Fruit fly (Drosophila melanogaster): ENCODE data around the gene Pfdn4.

Gene Pfdn4

DNA sequence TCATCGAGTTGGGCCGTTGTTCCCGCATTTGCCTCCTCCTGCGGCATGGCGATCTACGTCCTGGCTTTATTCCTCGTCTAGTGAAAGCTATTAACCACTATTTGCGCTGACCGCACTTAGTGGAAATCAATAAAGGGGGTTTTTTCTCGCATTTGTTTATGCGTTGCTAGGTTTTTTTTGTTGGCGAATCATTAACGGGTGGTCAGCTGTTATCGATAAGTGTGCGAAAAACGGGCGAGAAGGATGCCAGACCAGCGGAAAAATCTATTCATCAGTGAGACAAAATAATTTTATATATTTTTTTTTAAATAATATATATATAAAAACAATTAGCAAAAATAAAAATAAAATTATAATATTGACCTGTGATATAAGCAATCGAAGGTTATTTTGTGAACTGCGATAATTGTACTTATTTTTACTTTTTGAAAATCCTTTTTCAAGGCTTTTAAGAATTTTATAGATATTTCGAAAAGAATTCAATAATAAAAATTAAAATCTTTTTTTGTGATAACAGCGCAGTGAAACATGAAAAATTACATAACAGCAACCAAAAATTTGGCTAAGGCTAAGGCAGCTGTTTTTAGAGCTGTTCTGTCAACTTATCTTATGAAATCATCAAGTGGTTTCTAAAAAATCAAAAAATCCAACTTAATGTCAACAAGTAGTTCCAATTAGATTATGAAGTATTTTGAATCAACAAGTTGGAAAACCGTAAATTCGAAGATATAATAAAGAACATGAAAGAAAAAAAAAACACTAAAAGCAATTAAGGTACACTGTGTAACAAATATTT lies 8.4 kb downstream of the Pfdn4 start, which contains the start of gene Klp64D (continued):
- TF ChIP-seq org-1 (GFP tag; optimal IDR thresholded peaks at IDR 0.05), result no peak
- TF ChIP-seq tna (GFP tag; IDR thresholded peaks at IDR 0.05; ENCODE audit: partially characterized antibody), result no peak
- TF ChIP-seq CG10431 (GFP tag; optimal IDR thresholded peaks at IDR 0.05), result peak; percentile 2
- no peak for TF ChIP-seq nerfin-2 (GFP tag; IDR thresholded peaks at IDR 0.05; ENCODE audit: partially characterized antibody)
- peak; percentile 45 for TF ChIP-seq CG17829 (tag; optimal IDR thresholded peaks at IDR 0.05)
- TF ChIP-seq sd (tag; optimal IDR thresholded peaks at IDR 0.05), result no peak
- TF ChIP-seq hkb (optimal IDR thresholded peaks at IDR 0.05), result no peak
- TF ChIP-seq hkb (GFP tag; IDR thresholded peaks at IDR 0.05), result no peak
- TF ChIP-seq pfk (GFP tag; optimal IDR thresholded peaks at IDR 0.05), result no peak
- TF ChIP-seq dpn (GFP tag; optimal IDR thresholded peaks at IDR 0.05), result no peak
- TF ChIP-seq ab (GFP tag; optimal IDR thresholded peaks at IDR 0.05), result no peak
- TF ChIP-seq CG11696 (GFP tag; IDR thresholded peaks at IDR 0.05), result no peak
- no peak for TF ChIP-seq Vsx1 (GFP tag; optimal IDR thresholded peaks at IDR 0.05)
- TF ChIP-seq CG9215 (GFP tag; IDR thresholded peaks at IDR 0.05), result no peak
- peak; percentile 10; the same call in 1 of the 2 replicates for TF ChIP-seq Xrp1 (GFP tag; IDR thresholded peaks at IDR 0.05)
- TF ChIP-seq pzg (GFP tag; optimal IDR thresholded peaks at IDR 0.05), result peak; percentile 40
- no peak for TF ChIP-seq Drgx (GFP tag; IDR thresholded peaks at IDR 0.05)
- TF ChIP-seq Mrtf (GFP tag; IDR thresholded peaks at IDR 0.05), result no peak
- TF ChIP-seq Ada2b (GFP tag; IDR thresholded peaks at IDR 0.05), result no peak
- no peak for TF ChIP-seq CG8089 (GFP tag; optimal IDR thresholded peaks at IDR 0.05)
- peak; percentile 48 for TF ChIP-seq CG34224 (GFP tag; IDR thresholded peaks at IDR 0.05; ENCODE audit: partially characterized antibody)
- no peak for TF ChIP-seq zf30C (GFP tag; optimal IDR thresholded peaks at IDR 0.05)
- TF ChIP-seq CG6791 (GFP tag; IDR thresholded peaks at IDR 0.05; ENCODE audit: partially characterized antibody), result no peak
- no peak for TF ChIP-seq CG15073 (GFP tag; optimal IDR thresholded peaks at IDR 0.05)
- no peak for TF ChIP-seq ranshi (GFP tag; IDR thresholded peaks at IDR 0.05)
- TF ChIP-seq CG1233 (GFP tag; optimal IDR thresholded peaks at IDR 0.05), result no peak
- no peak for TF ChIP-seq fd102C (GFP tag; optimal IDR thresholded peaks at IDR 0.05)
- TF ChIP-seq emc (GFP tag; optimal IDR thresholded peaks at IDR 0.05), result no peak
- TF ChIP-seq zfh1 (GFP tag; IDR thresholded peaks at IDR 0.05), result no peak
- no peak for TF ChIP-seq Trl (optimal IDR thresholded peaks at IDR 0.05)
- no peak for TF ChIP-seq Trl (GFP tag; optimal IDR thresholded peaks at IDR 0.05)
- TF ChIP-seq inv (GFP tag; IDR thresholded peaks at IDR 0.05; ENCODE audit: partially characterized antibody), result no peak
- no peak for TF ChIP-seq CG8765 (GFP tag; IDR thresholded peaks at IDR 0.05)
- no peak for TF ChIP-seq kah (GFP tag; optimal IDR thresholded peaks at IDR 0.05)
- no peak for TF ChIP-seq pho (GFP tag; optimal IDR thresholded peaks at IDR 0.05)
- no peak for TF ChIP-seq CG12219 (GFP tag; optimal IDR thresholded peaks at IDR 0.05)
- TF ChIP-seq dimm (GFP tag; IDR thresholded peaks at IDR 0.05), result no peak
- no peak for TF ChIP-seq CG7745 (tag; optimal IDR thresholded peaks at IDR 0.05)
- peak; percentile 65 for TF ChIP-seq CG9932 (GFP tag; IDR thresholded peaks at IDR 0.05)
- TF ChIP-seq phol (tag; optimal IDR thresholded peaks at IDR 0.05), result peak; percentile 26
- TF ChIP-seq vfl (GFP tag; optimal IDR thresholded peaks at IDR 0.05), result no peak
- TF ChIP-seq CG32767 (GFP tag; IDR thresholded peaks at IDR 0.05), result no peak
- no peak for TF ChIP-seq hb (GFP tag; IDR thresholded peaks at IDR 0.05; ENCODE audit: partially characterized antibody)
- TF ChIP-seq luna (GFP tag; optimal IDR thresholded peaks at IDR 0.05), result no peak
- TF ChIP-seq B-H2 (GFP tag; optimal IDR thresholded peaks at IDR 0.05), result peak; percentile 74
- no peak for TF ChIP-seq MTF-1 (GFP tag; optimal IDR thresholded peaks at IDR 0.05; ENCODE audit: borderline replicate concordance)
- TF ChIP-seq CG1602 (GFP tag; optimal IDR thresholded peaks at IDR 0.05), result no peak
- TF ChIP-seq CG6689 (GFP tag; IDR thresholded peaks at IDR 0.05), result no peak
- TF ChIP-seq CG11504 (tag; optimal IDR thresholded peaks at IDR 0.05), result peak; percentile 32
- TF ChIP-seq Spps (tag; optimal IDR thresholded peaks at IDR 0.05), result no peak
